Fruit fly (Drosophila melanogaster): Measurements from ENCODE around the gene CG4213.

CG4213 gene

dm6 chr2L:412931-413330, 10.9 kb upstream of the CG4213 start (continued):
- TF ChIP-seq CG34224 (GFP tag; IDR thresholded peaks at IDR 0.05; ENCODE audit: partially characterized antibody): no peak
- TF ChIP-seq CG2120 (GFP tag; optimal IDR thresholded peaks at IDR 0.05): peak; percentile 20
- no peak for TF ChIP-seq CG9932 (GFP tag; IDR thresholded peaks at IDR 0.05)
- TF ChIP-seq gsb-n (tag; optimal IDR thresholded peaks at IDR 0.05): no peak
- peak; percentile 22 for TF ChIP-seq exex (tag; optimal IDR thresholded peaks at IDR 0.05)
- peak; percentile 41 for TF ChIP-seq mam (GFP tag; optimal IDR thresholded peaks at IDR 0.05)
- no peak for TF ChIP-seq MESR4 (GFP tag; optimal IDR thresholded peaks at IDR 0.05)
- TF ChIP-seq Jarid2 (GFP tag; optimal IDR thresholded peaks at IDR 0.05): no peak
- TF ChIP-seq Hr39 (optimal IDR thresholded peaks at IDR 0.05): no peak
- peak; percentile 24 for TF ChIP-seq CG30403 (GFP tag; optimal IDR thresholded peaks at IDR 0.05)
- no peak for TF ChIP-seq odd (GFP tag; optimal IDR thresholded peaks at IDR 0.05)
- TF ChIP-seq tgo (GFP tag; IDR thresholded peaks at IDR 0.05): no peak
- TF ChIP-seq CG7839 (tag; optimal IDR thresholded peaks at IDR 0.05): no peak
- TF ChIP-seq CG30020 (tag; optimal IDR thresholded peaks at IDR 0.05): no peak
- TF ChIP-seq tio (GFP tag; optimal IDR thresholded peaks at IDR 0.05): no peak
- no peak for TF ChIP-seq CG31224 (GFP tag; IDR thresholded peaks at IDR 0.05)
- TF ChIP-seq CG10321 (GFP tag; IDR thresholded peaks at IDR 0.05): no peak
- TF ChIP-seq Eip74EF (GFP tag; optimal IDR thresholded peaks at IDR 0.05): no peak
- peak; percentile 27 for TF ChIP-seq Meics (GFP tag; optimal IDR thresholded peaks at IDR 0.05)
- TF ChIP-seq CG12391 (tag; optimal IDR thresholded peaks at IDR 0.05): peak; percentile 21
- TF ChIP-seq danr (GFP tag; IDR thresholded peaks at IDR 0.05): no peak
- TF ChIP-seq cg (GFP tag; optimal IDR thresholded peaks at IDR 0.05): no peak
- no peak for TF ChIP-seq zfh1 (GFP tag; IDR thresholded peaks at IDR 0.05)
- TF ChIP-seq CG12104 (GFP tag; optimal IDR thresholded peaks at IDR 0.05): no peak
- no peak for TF ChIP-seq CG1603 (tag; optimal IDR thresholded peaks at IDR 0.05)
- no peak for TF ChIP-seq ro (GFP tag; IDR thresholded peaks at IDR 0.05)
- TF ChIP-seq eyg (GFP tag; optimal IDR thresholded peaks at IDR 0.05): no peak
- TF ChIP-seq unc-4 (GFP tag; IDR thresholded peaks at IDR 0.05; ENCODE audit: partially characterized antibody): no peak
- TF ChIP-seq klu (GFP tag; IDR thresholded peaks at IDR 0.05): no peak
- no peak for TF ChIP-seq Rx (GFP tag; IDR thresholded peaks at IDR 0.05)
- no peak for TF ChIP-seq jigr1 (GFP tag; IDR thresholded peaks at IDR 0.05)
- no peak for TF ChIP-seq Nf-YA (GFP tag; IDR thresholded peaks at IDR 0.05)
- TF ChIP-seq CG2712 (tag; optimal IDR thresholded peaks at IDR 0.05): peak; percentile 13
- TF ChIP-seq CG13894 (tag; optimal IDR thresholded peaks at IDR 0.05): no peak
- TF ChIP-seq Ssrp (tag; optimal IDR thresholded peaks at IDR 0.05): no peak
- TF ChIP-seq CG8089 (GFP tag; optimal IDR thresholded peaks at IDR 0.05): no peak
- TF ChIP-seq Med (GFP tag): peak; percentile 56
- TF ChIP-seq Six4 (GFP tag; optimal IDR thresholded peaks at IDR 0.05): no peak
- no peak for TF ChIP-seq twi (tag; optimal IDR thresholded peaks at IDR 0.05)
- TF ChIP-seq ewg (GFP tag; optimal IDR thresholded peaks at IDR 0.05): no peak
- no peak for TF ChIP-seq Doc2 (GFP tag; IDR thresholded peaks at IDR 0.05)
- TF ChIP-seq Bdp1 (GFP tag; optimal IDR thresholded peaks at IDR 0.05): no peak
- TF ChIP-seq CG1233 (GFP tag; optimal IDR thresholded peaks at IDR 0.05): no peak
- TF ChIP-seq tna (GFP tag; IDR thresholded peaks at IDR 0.05; ENCODE audit: partially characterized antibody): no peak
- no peak for TF ChIP-seq CG2202 (tag; optimal IDR thresholded peaks at IDR 0.05)
- peak; percentile 41; the same call in 1 of the 2 replicates for TF ChIP-seq Ptx1 (GFP tag; IDR thresholded peaks at IDR 0.05)
- TF ChIP-seq tx (GFP tag; optimal IDR thresholded peaks at IDR 0.05): no peak
- 0 out of 3 replicates have a peak, but pooled peaks have one; percentile 48 for TF ChIP-seq dysf (GFP tag; IDR thresholded peaks at IDR 0.05)
- peak; percentile 30 for TF ChIP-seq lilli (GFP tag; optimal IDR thresholded peaks at IDR 0.05)
- no peak for TF ChIP-seq HLHmδ (GFP tag; optimal IDR thresholded peaks at IDR 0.05)
- no peak for TF ChIP-seq her (GFP tag; optimal IDR thresholded peaks at IDR 0.05)
- no peak for TF ChIP-seq pita (GFP tag; optimal IDR thresholded peaks at IDR 0.05)

Measured in whole organism, embryonic.